Worm (Caenorhabditis elegans) whole organism, L4 larva: ENCODE data around the gene T22F3.7.
A peak's percentile ranks its signal among the peaks of the same experiment; 100 is the strongest.

Source experiments
- R02D3.7 ChIP-seq: fragments of 150-350 bp; sonication (generic microtip); optimal IDR thresholded peaks from 3 replicates; lab custom pipeline; 2014; ENCODE audit warnings: missing biosample characterization, missing genetic modification characterization
- T20F7.1 ChIP-seq: fragments of 200-800 bp; sonication (Bioruptor generic); optimal IDR thresholded peaks from 2 replicates; lab custom pipeline; 2018; ENCODE audit warnings: mild to moderate bottlenecking, missing genetic modification characterization, missing compliant biosample characterization
- Y75B8A.6 ChIP-seq: fragments of 200-800 bp; sonication (Bioruptor generic); IDR thresholded peaks from 2 replicates; pipeline ENCODE4 v1.3.6; 2022; ENCODE audit warnings: missing genetic modification reagents, missing genetic modification characterization, missing compliant biosample characterization
- aha-1 ChIP-seq: fragments of 150-350 bp; peaks from one replicate; lab custom pipeline; 2014; ENCODE audit warnings: missing biosample characterization, missing genetic modification characterization
- ama-1 ChIP-seq: fragments of 150-350 bp; optimal IDR thresholded peaks from 2 replicates; lab custom pipeline; 2014; ENCODE audit warnings: inconsistent platforms, mixed read lengths
- ceh-20 ChIP-seq: fragments of 200-800 bp; sonication (Bioruptor generic); IDR thresholded peaks from 2 replicates; pipeline ENCODE4 v1.3.6; 2022; ENCODE audit warnings: missing genetic modification reagents, missing genetic modification characterization, missing compliant biosample characterization
- ceh-62 ChIP-seq: sonication (generic microtip); optimal IDR thresholded peaks from 2 replicates; lab custom pipeline; 2017; ENCODE audit warnings: missing biosample characterization, missing genetic modification characterization
- ces-1 ChIP-seq: fragments of 150-350 bp; sonication (generic microtip); optimal IDR thresholded peaks from 4 replicates; lab custom pipeline; 2014; ENCODE audit warnings: missing biosample characterization, missing genetic modification reagents, missing genetic modification characterization
- cey-2 ChIP-seq: sonication (generic microtip); optimal IDR thresholded peaks from 3 replicates; lab custom pipeline; 2017; ENCODE audit warnings: missing genetic modification characterization, mild to moderate bottlenecking, missing compliant biosample characterization, antibody characterized with exemption, borderline replicate concordance; ENCODE audit not compliant: insufficient read depth
- dmd-6 ChIP-seq: fragments of 200-800 bp; sonication (Bioruptor generic); IDR thresholded peaks from 2 replicates; pipeline ENCODE4 v1.3.6; 2022; ENCODE audit warnings: missing genetic modification reagents, missing genetic modification characterization, missing compliant biosample characterization
- dpl-1 ChIP-seq: fragments of 150-350 bp; optimal IDR thresholded peaks from 2 replicates; lab custom pipeline; 2014; ENCODE audit warnings: missing biosample characterization, missing genetic modification reagents, missing genetic modification characterization
- duxl-1 ChIP-seq: sonication (generic microtip); optimal IDR thresholded peaks from 2 replicates; lab custom pipeline; 2016; ENCODE audit warnings: mild to moderate bottlenecking, missing genetic modification characterization, moderate library complexity, missing compliant biosample characterization; ENCODE audit not compliant: poor library complexity
- dve-1 ChIP-seq: sonication (generic microtip); optimal IDR thresholded peaks from 2 replicates; lab custom pipeline; 2017; ENCODE audit warnings: antibody characterized with exemption, mild to moderate bottlenecking, missing genetic modification characterization, missing compliant biosample characterization; ENCODE audit not compliant: insufficient read depth
- hlh-11 ChIP-seq: fragments of 200-800 bp; sonication (Bioruptor generic); optimal IDR thresholded peaks from 2 replicates; lab custom pipeline; 2018; ENCODE audit warnings: mild to moderate bottlenecking, missing genetic modification characterization, missing compliant biosample characterization
- hlh-30 ChIP-seq: sonication (generic microtip); optimal IDR thresholded peaks from 2 replicates; lab custom pipeline; 2017; ENCODE audit warnings: antibody characterized with exemption, mild to moderate bottlenecking, missing genetic modification characterization, missing compliant biosample characterization; ENCODE audit not compliant: insufficient read depth
- hmg-1.1 ChIP-seq: fragments of 200-800 bp; sonication (Bioruptor generic); IDR thresholded peaks from 2 replicates; pipeline ENCODE4 v1.3.6; 2022; ENCODE audit warnings: missing genetic modification reagents, missing genetic modification characterization, missing compliant biosample characterization
- lin-15B ChIP-seq: fragments of 150-350 bp; sonication (generic microtip); optimal IDR thresholded peaks from 3 replicates; lab custom pipeline; 2014; ENCODE audit warnings: missing biosample characterization, missing genetic modification characterization
- lir-3 ChIP-seq: sonication (generic microtip); optimal IDR thresholded peaks from 2 replicates; lab custom pipeline; 2016; ENCODE audit warnings: mild to moderate bottlenecking, missing genetic modification characterization, missing compliant biosample characterization
- mdl-1 ChIP-seq, 2 experiments: fragments of 150-350 bp in 1 of 2; sonication (generic microtip) in 1 of 2; optimal IDR thresholded peaks; 2 replicates each; lab custom pipeline; 2014 to 2017; ENCODE audit warnings: missing biosample characterization in 2 of 2, missing genetic modification characterization in 2 of 2
- mep-1 ChIP-seq: fragments of 150-350 bp; sonication (generic microtip); optimal IDR thresholded peaks from 3 replicates; lab custom pipeline; 2014; ENCODE audit warnings: missing biosample characterization, missing genetic modification characterization
- mxl-3 ChIP-seq: fragments of 200-800 bp; sonication (Bioruptor generic); optimal IDR thresholded peaks from 2 replicates; lab custom pipeline; 2018; ENCODE audit warnings: mild to moderate bottlenecking, missing genetic modification characterization, missing compliant biosample characterization
- nhr-10 ChIP-seq: fragments of 150-350 bp; optimal IDR thresholded peaks from 2 replicates; lab custom pipeline; 2014; ENCODE audit warnings: missing biosample characterization, missing genetic modification characterization
- nhr-102 ChIP-seq: sonication (generic microtip); optimal IDR thresholded peaks from 2 replicates; lab custom pipeline; 2016; ENCODE audit warnings: mild to moderate bottlenecking, missing genetic modification characterization, moderate library complexity, missing compliant biosample characterization
- nhr-111 ChIP-seq: fragments of 200-800 bp; sonication (Bioruptor generic); optimal IDR thresholded peaks from 2 replicates; lab custom pipeline; 2018; ENCODE audit warnings: mild to moderate bottlenecking, missing genetic modification characterization, missing compliant biosample characterization
- nhr-237 ChIP-seq: sonication (generic microtip); optimal IDR thresholded peaks from 2 replicates; lab custom pipeline; 2017; ENCODE audit warnings: missing biosample characterization, missing genetic modification characterization
- nhr-42 ChIP-seq: fragments of 200-800 bp; sonication (Bioruptor generic); IDR thresholded peaks from 2 replicates; pipeline ENCODE4 v1.3.6; 2022; ENCODE audit warnings: missing genetic modification characterization, missing compliant biosample characterization
- nhr-48 ChIP-seq: sonication (generic microtip); optimal IDR thresholded peaks from 2 replicates; lab custom pipeline; 2016; ENCODE audit warnings: mild to moderate bottlenecking, missing genetic modification characterization, missing compliant biosample characterization
- nhr-6 ChIP-seq: fragments of 150-350 bp; optimal IDR thresholded peaks from 2 replicates; lab custom pipeline; 2014; ENCODE audit warnings: missing biosample characterization, missing genetic modification characterization
- nhr-76 ChIP-seq: fragments of 150-350 bp; optimal IDR thresholded peaks from 2 replicates; lab custom pipeline; 2014; ENCODE audit warnings: missing biosample characterization, missing genetic modification characterization
- pha-4 ChIP-seq, 2 experiments: fragments of 150-350 bp in 1 of 2; fragments of 200-800 bp in 1 of 2; sonication (Bioruptor generic) in 1 of 2; IDR thresholded peaks in 1 of 2; optimal IDR thresholded peaks in 1 of 2; 2 replicates each; pipeline versions ENCODE4 v1.3.6 to Lab custom; 2014 to 2022; ENCODE audit warnings: missing genetic modification characterization in 2 of 2, missing genetic modification reagents in 2 of 2, missing biosample characterization in 1 of 2, missing compliant biosample characterization in 1 of 2
- php-3 ChIP-seq: fragments of 200-800 bp; sonication (Bioruptor generic); IDR thresholded peaks from 2 replicates; pipeline ENCODE4 v1.3.6; 2022; ENCODE audit warnings: missing genetic modification reagents, missing genetic modification characterization, missing compliant biosample characterization
- pqm-1 ChIP-seq: sonication (generic microtip); optimal IDR thresholded peaks from 2 replicates; lab custom pipeline; 2017; ENCODE audit warnings: missing biosample characterization, missing genetic modification characterization
- saeg-2 ChIP-seq: fragments of 200-800 bp; sonication (Bioruptor generic); IDR thresholded peaks from 2 replicates; pipeline ENCODE4 v1.3.6; 2022; ENCODE audit warnings: missing genetic modification reagents, missing genetic modification characterization, missing compliant biosample characterization
- snpc-1.2 ChIP-seq: fragments of 200-800 bp; sonication (Bioruptor generic); IDR thresholded peaks from 2 replicates; pipeline ENCODE4 v1.3.6; 2022; ENCODE audit warnings: missing genetic modification reagents, missing genetic modification characterization, missing compliant biosample characterization
- snpc-4 ChIP-seq: fragments of 150-350 bp; optimal IDR thresholded peaks from 2 replicates; lab custom pipeline; 2014; ENCODE audit warnings: missing biosample characterization, missing genetic modification characterization
- spr-1 ChIP-seq: sonication (generic microtip); optimal IDR thresholded peaks from 2 replicates; lab custom pipeline; 2016; ENCODE audit warnings: mild to moderate bottlenecking, missing genetic modification characterization, missing compliant biosample characterization
- tag-97 ChIP-seq: fragments of 200-800 bp; sonication (Bioruptor generic); IDR thresholded peaks from 2 replicates; pipeline ENCODE4 v1.3.6; 2022; ENCODE audit warnings: missing genetic modification characterization, missing compliant biosample characterization
- tra-1 ChIP-seq: fragments of 200-800 bp; sonication (Bioruptor generic); IDR thresholded peaks from 2 replicates; pipeline ENCODE4 v1.3.6; 2022; ENCODE audit warnings: missing genetic modification reagents, missing genetic modification characterization, missing compliant biosample characterization
- unc-39 ChIP-seq: sonication (generic microtip); optimal IDR thresholded peaks from 2 replicates; lab custom pipeline; 2017; ENCODE audit warnings: missing biosample characterization, missing genetic modification characterization
- vab-7 ChIP-seq: fragments of 200-800 bp; sonication (Bioruptor generic); IDR thresholded peaks from 2 replicates; pipeline ENCODE4 v1.3.6; 2022; ENCODE audit warnings: missing genetic modification reagents, missing genetic modification characterization, missing compliant biosample characterization
- zag-1 ChIP-seq: fragments of 150-350 bp; optimal IDR thresholded peaks from 2 replicates; lab custom pipeline; 2014; ENCODE audit warnings: missing biosample characterization, missing genetic modification characterization
- zfp-3 ChIP-seq: fragments of 200-800 bp; sonication (Bioruptor generic); conservative IDR thresholded peaks from 2 replicates; pipeline ENCODE4 v1.3.6; 2022; ENCODE audit warnings: missing genetic modification reagents, missing genetic modification characterization, missing compliant biosample characterization
- zip-2 ChIP-seq: fragments of 150-350 bp; optimal IDR thresholded peaks from 2 replicates; lab custom pipeline; 2014; ENCODE audit warnings: missing biosample characterization, missing genetic modification characterization
- ztf-11 ChIP-seq: fragments of 150-350 bp; optimal IDR thresholded peaks from 2 replicates; lab custom pipeline; 2014; ENCODE audit warnings: missing biosample characterization, missing genetic modification characterization

T22F3.7 gene

ce11 chrV:3600570-3600969 lies at the start of gene T22F3.7:
TSS of gene T22F3.7 (minus strand) at chrV:3600670.
- TF ChIP-seq ztf-11 (tag; lab: Kevin White, UChicago) = no peak
- no peak for TF ChIP-seq zag-1 (tag; lab: Kevin White, UChicago)
- no peak for TF ChIP-seq pqm-1 (tag; lab: Kevin White, UChicago)
- TF ChIP-seq zfp-3 (GFP tag; lab: Robert Waterston, UW) = no peak
- no peak for TF ChIP-seq nhr-237
- TF ChIP-seq mep-1 (tag; lab: Kevin White, UChicago) = no peak
- TF ChIP-seq duxl-1 = no peak
- TF ChIP-seq nhr-76 (tag; lab: Kevin White, UChicago) = no peak
- no peak for TF ChIP-seq hlh-30 (tag; lab: Kevin White, UChicago)
- no peak for TF ChIP-seq mxl-3
- no peak for TF ChIP-seq lin-15B (tag; lab: Kevin White, UChicago)
- TF ChIP-seq ama-1 (lab: Kevin White, UChicago) = no peak
- no peak for TF ChIP-seq spr-1 (tag; lab: Kevin White, UChicago)
- no peak for TF ChIP-seq hmg-1.1 (GFP tag; lab: Robert Waterston, UW)
- TF ChIP-seq tra-1 (GFP tag; lab: Robert Waterston, UW) = no peak
- TF ChIP-seq lir-3 (tag; lab: Kevin White, UChicago) = no peak
- no peak for TF ChIP-seq T20F7.1
- TF ChIP-seq snpc-4 (tag; lab: Kevin White, UChicago) = no peak
- TF ChIP-seq ceh-62 (tag; lab: Kevin White, UChicago) = no peak
- TF ChIP-seq, all 104 proteins: peak for 0

- TF ChIP-seq zag-1 (tag; lab: Kevin White, UChicago) (no peak), aha-1 (tag; lab: Kevin White, UChicago) (peak; percentile 81)
Observed at ce11 chrV:3649473-3649872, 49.0 kb upstream of the T22F3.7 start, which contains the start of gene str-114. TSS of gene str-114 (plus strand) at chrV:3649773.

- TF ChIP-seq Y75B8A.6 (GFP tag; lab: Robert Waterston, UW) = no peak
- no peak for TF ChIP-seq hlh-30 (tag; lab: Kevin White, UChicago)
- no peak for TF ChIP-seq hmg-1.1 (GFP tag; lab: Robert Waterston, UW)
- TF ChIP-seq mxl-3 = no peak
- no peak for TF ChIP-seq ceh-20 (GFP tag; lab: Robert Waterston, UW)
- TF ChIP-seq ces-1 (GFP tag; lab: Kevin White, UChicago) = no peak
- no peak for TF ChIP-seq tag-97 (GFP tag; lab: Robert Waterston, UW)
Observed at ce11 chrV:3647862-3648261, 47.4 kb upstream of the T22F3.7 start, which contains the start of gene F59B1.10. TSS of gene F59B1.10 (minus strand) at chrV:3647962.

- TF ChIP-seq pqm-1 (tag; lab: Kevin White, UChicago) (peak; percentile 76), T20F7.1 (peak; percentile 70), saeg-2 (GFP tag; lab: Robert Waterston, UW) (0 out of 2 replicates have a peak, but pooled peaks have one; percentile 13), R02D3.7 (tag; lab: Kevin White, UChicago) (no peak), cey-2 (tag; lab: Kevin White, UChicago) (peak; percentile 31), dve-1 (tag; lab: Kevin White, UChicago) (peak; percentile 97), php-3 (GFP tag; lab: Robert Waterston, UW) (peak; percentile 92), hlh-30 (tag; lab: Kevin White, UChicago) (peak; percentile 77), unc-39 (tag; lab: Kevin White, UChicago) (no peak), dpl-1 (GFP tag; lab: Kevin White, UChicago) (peak; percentile 38), snpc-1.2 (no peak), hlh-11 (tag; lab: Kevin White, UChicago) (peak; percentile 93), nhr-102 (tag; lab: Kevin White, UChicago) (peak; percentile 97), nhr-42 (0 out of 2 replicates have a peak, but pooled peaks have one; percentile 44), nhr-10 (tag; lab: Kevin White, UChicago) (no peak), tra-1 (GFP tag; lab: Robert Waterston, UW) (peak; percentile 75), zip-2 (tag; lab: Kevin White, UChicago) (peak; percentile 76), mdl-1 (tag; optimal IDR thresholded peaks at IDR 0.05; lab: Kevin White, UChicago) (peak; percentile 29 to 87), mep-1 (tag; lab: Kevin White, UChicago) (peak; percentile 88), pha-4 (GFP tag; IDR thresholded peaks at IDR 0.05; lab: Robert Waterston, UW) (0 out of 2 replicates have a peak, but pooled peaks have one; percentile 32), pha-4 (tag; optimal IDR thresholded peaks at IDR 0.05; lab: Kevin White, UChicago) (peak; percentile 95), nhr-6 (tag; lab: Kevin White, UChicago) (peak; percentile 36), nhr-48 (peak; percentile 93), vab-7 (no peak), nhr-111 (no peak), dmd-6 (GFP tag; lab: Robert Waterston, UW) (peak; percentile 99)
Observed at ce11 chrV:3644193-3644693, 43.8 kb upstream of the T22F3.7 start, which contains the start of gene F59B1.8. TSS of gene F59B1.8 (minus strand) at chrV:3644243.
